Worm (Caenorhabditis elegans) whole organism, young adult: ENCODE measurements around the gene tag-307.
"Not testable (repeated sequence)": the region's sequence is repeated elsewhere in the genome, so short reads cannot be mapped to it uniquely, and the experiment has no call there.

Source experiments
- B0019.2 ChIP-seq: fragments of 200-800 bp; sonication (Bioruptor generic); conservative IDR thresholded peaks from 2 replicates; pipeline ENCODE4 v1.3.6; 2022; ENCODE audit warnings: missing genetic modification reagents, missing genetic modification characterization, missing compliant biosample characterization
- B0261.1 ChIP-seq: sonication (generic microtip); optimal IDR thresholded peaks from 2 replicates; lab custom pipeline; 2016; ENCODE audit warnings: mild to moderate bottlenecking, missing genetic modification characterization, moderate library complexity, missing compliant biosample characterization
- C06A6.2 ChIP-seq: fragments of 200-800 bp; sonication (Bioruptor generic); conservative IDR thresholded peaks from 2 replicates; pipeline ENCODE4 v1.3.6; 2022; ENCODE audit warnings: missing genetic modification characterization, missing compliant biosample characterization
- D2030.7 ChIP-seq: fragments of 200-800 bp; sonication (Bioruptor generic); IDR thresholded peaks from 2 replicates; pipeline ENCODE4 v1.3.6; 2022; ENCODE audit warnings: missing genetic modification reagents, missing genetic modification characterization, missing compliant biosample characterization
- F33H1.4 ChIP-seq: fragments of 200-800 bp; sonication (Bioruptor generic); IDR thresholded peaks from 2 replicates; pipeline ENCODE4 v1.3.6; 2022; ENCODE audit warnings: missing genetic modification reagents, missing genetic modification characterization, missing compliant biosample characterization
- F39B2.1 ChIP-seq: fragments of 200-800 bp; sonication (Bioruptor generic); IDR thresholded peaks from 2 replicates; pipeline ENCODE4 v1.3.6; 2022; ENCODE audit warnings: missing genetic modification reagents, missing genetic modification characterization, missing compliant biosample characterization
- F49E8.2 ChIP-seq: sonication (generic microtip); optimal IDR thresholded peaks from 3 replicates; lab custom pipeline; 2017; ENCODE audit warnings: missing genetic modification characterization, mild to moderate bottlenecking, missing compliant biosample characterization, antibody characterized with exemption, moderate library complexity; ENCODE audit not compliant: insufficient read depth
- F57A8.1 ChIP-seq: fragments of 200-800 bp; sonication (Bioruptor generic); optimal IDR thresholded peaks from 2 replicates; lab custom pipeline; 2018; ENCODE audit warnings: mild to moderate bottlenecking, missing genetic modification characterization, moderate library complexity, missing compliant biosample characterization
- K12H6.12 ChIP-seq: fragments of 200-800 bp; sonication (Bioruptor generic); optimal IDR thresholded peaks from 2 replicates; lab custom pipeline; 2018; ENCODE audit warnings: mild to moderate bottlenecking, missing genetic modification characterization, missing compliant biosample characterization
- Y56A3A.18 ChIP-seq: fragments of 200-800 bp; sonication (Bioruptor generic); IDR thresholded peaks from 2 replicates; pipeline ENCODE4 v1.3.6; 2022; ENCODE audit warnings: missing genetic modification reagents, missing genetic modification characterization, missing compliant biosample characterization
- ceh-91 ChIP-seq: fragments of 200-800 bp; sonication (Bioruptor generic); IDR thresholded peaks from 2 replicates; pipeline ENCODE4 v1.3.6; 2022; ENCODE audit warnings: missing genetic modification reagents, missing genetic modification characterization, missing compliant biosample characterization
- dox-1 ChIP-seq: fragments of 200-800 bp; sonication (Bioruptor generic); IDR thresholded peaks from 2 replicates; pipeline ENCODE4 v1.3.6; 2022; ENCODE audit warnings: missing genetic modification reagents, missing genetic modification characterization, missing compliant biosample characterization
- ekl-4 ChIP-seq: fragments of 200-800 bp; sonication (Bioruptor generic); IDR thresholded peaks from 2 replicates; pipeline ENCODE4 v1.3.6; 2022; ENCODE audit warnings: missing genetic modification reagents, missing genetic modification characterization, missing compliant biosample characterization
- hmg-1.2 ChIP-seq: fragments of 200-800 bp; sonication (Bioruptor generic); IDR thresholded peaks from 2 replicates; pipeline ENCODE4 v1.3.6; 2022; ENCODE audit warnings: missing genetic modification reagents, missing genetic modification characterization, missing compliant biosample characterization
- hrde-1 ChIP-seq: sonication (generic microtip); optimal IDR thresholded peaks from 2 replicates; lab custom pipeline; 2016; ENCODE audit warnings: missing genetic modification characterization, mild to moderate bottlenecking, missing compliant biosample characterization, moderate library complexity, missing genotype, missing genetic modification reagents, borderline replicate concordance
- hsf-1 ChIP-seq: fragments of 200-800 bp; sonication (Bioruptor generic); IDR thresholded peaks from 2 replicates; pipeline ENCODE4 v1.3.6; 2022; ENCODE audit warnings: missing genetic modification reagents, missing genetic modification characterization, missing compliant biosample characterization
- lag-1 ChIP-seq: fragments of 200-800 bp; sonication (Bioruptor generic); IDR thresholded peaks from 2 replicates; pipeline ENCODE4 v1.3.6; 2022; ENCODE audit warnings: missing genetic modification reagents, missing genetic modification characterization, missing compliant biosample characterization
- let-526 ChIP-seq: fragments of 200-800 bp; sonication (Bioruptor generic); IDR thresholded peaks from 2 replicates; pipeline ENCODE4 v1.3.6; 2022; ENCODE audit warnings: missing genetic modification reagents, missing genetic modification characterization, missing compliant biosample characterization
- lin-26 ChIP-seq: fragments of 200-800 bp; sonication (Bioruptor generic); IDR thresholded peaks from 2 replicates; pipeline ENCODE4 v1.3.6; 2022; ENCODE audit warnings: missing genetic modification reagents, missing genetic modification characterization, missing compliant biosample characterization
- lin-40 ChIP-seq: sonication (generic microtip); optimal IDR thresholded peaks from 2 replicates; lab custom pipeline; 2016; ENCODE audit warnings: missing genetic modification characterization, mild to moderate bottlenecking, missing compliant biosample characterization, missing genotype, missing genetic modification reagents
- lsy-27 ChIP-seq: sonication (generic microtip); optimal IDR thresholded peaks from 2 replicates; lab custom pipeline; 2017; ENCODE audit warnings: missing genetic modification characterization, mild to moderate bottlenecking, missing compliant biosample characterization, antibody characterized with exemption, missing genotype, borderline replicate concordance; ENCODE audit not compliant: insufficient read depth
- madf-10 ChIP-seq: sonication (generic microtip); optimal IDR thresholded peaks from 2 replicates; lab custom pipeline; 2016; ENCODE audit warnings: mild to moderate bottlenecking, missing genetic modification characterization, missing compliant biosample characterization
- madf-6 ChIP-seq: fragments of 200-800 bp; sonication (Bioruptor generic); IDR thresholded peaks from 2 replicates; pipeline ENCODE4 v1.3.6; 2022; ENCODE audit warnings: missing genetic modification reagents, missing genetic modification characterization, missing compliant biosample characterization
- mcd-1 ChIP-seq: fragments of 200-800 bp; sonication (Bioruptor generic); IDR thresholded peaks from 2 replicates; pipeline ENCODE4 v1.3.6; 2022; ENCODE audit warnings: missing genetic modification reagents, missing genetic modification characterization, missing compliant biosample characterization
- mel-28 ChIP-seq: sonication (generic microtip); optimal IDR thresholded peaks from 2 replicates; lab custom pipeline; 2016; ENCODE audit warnings: borderline replicate concordance, mild to moderate bottlenecking, missing genetic modification characterization, missing compliant biosample characterization
- mes-4 ChIP-seq: sonication (generic microtip); optimal IDR thresholded peaks from 2 replicates; lab custom pipeline; 2016; ENCODE audit warnings: missing genotype, missing genetic modification characterization, missing compliant biosample characterization
- nhr-90 ChIP-seq: sonication (generic microtip); optimal IDR thresholded peaks from 2 replicates; lab custom pipeline; 2016; ENCODE audit warnings: missing genotype, mild to moderate bottlenecking, missing genetic modification characterization, missing compliant biosample characterization
- rec-8 ChIP-seq, 2 experiments: sonication (generic microtip); optimal IDR thresholded peaks; 2 replicates each; lab custom pipeline; 2016; ENCODE audit warnings: mild to moderate bottlenecking in 2 of 2, missing genetic modification characterization in 2 of 2, missing genetic modification reagents in 2 of 2, missing genotype in 2 of 2, missing biosample characterization in 1 of 2, missing compliant biosample characterization in 1 of 2, moderate library complexity in 1 of 2
- rpc-1 ChIP-seq, 2 experiments: fragments of 150-350 bp in 1 of 2; sonication (generic microtip) in 1 of 2; optimal IDR thresholded peaks; 2 replicates each; lab custom pipeline; 2014 to 2018; ENCODE audit warnings: missing biosample characterization in 1 of 2, missing genetic modification characterization in 1 of 2, missing genetic modification reagents in 1 of 2, missing genotype in 1 of 2
- tbp1 ChIP-seq: fragments of 200-800 bp; sonication (Bioruptor generic); optimal IDR thresholded peaks from 2 replicates; lab custom pipeline; 2018; ENCODE audit warnings: mild to moderate bottlenecking, missing genetic modification characterization, missing compliant biosample characterization
- zim-3 ChIP-seq: sonication (generic microtip); optimal IDR thresholded peaks from 2 replicates; lab custom pipeline; 2017; ENCODE audit warnings: mild to moderate bottlenecking, missing genetic modification characterization, moderate library complexity, missing compliant biosample characterization
- ztf-18 ChIP-seq: sonication (generic microtip); optimal IDR thresholded peaks from 2 replicates; lab custom pipeline; 2016; ENCODE audit warnings: missing genotype, mild to moderate bottlenecking, missing genetic modification characterization, missing compliant biosample characterization
- ztf-26 ChIP-seq: sonication (generic microtip); optimal IDR thresholded peaks from 2 replicates; lab custom pipeline; 2017; ENCODE audit warnings: missing genetic modification characterization, missing compliant biosample characterization
- ztf-3 ChIP-seq: fragments of 200-800 bp; sonication (Bioruptor generic); optimal IDR thresholded peaks from 2 replicates; lab custom pipeline; 2018; ENCODE audit warnings: mild to moderate bottlenecking, missing genetic modification characterization, missing compliant biosample characterization

tag-307 gene

DNA sequence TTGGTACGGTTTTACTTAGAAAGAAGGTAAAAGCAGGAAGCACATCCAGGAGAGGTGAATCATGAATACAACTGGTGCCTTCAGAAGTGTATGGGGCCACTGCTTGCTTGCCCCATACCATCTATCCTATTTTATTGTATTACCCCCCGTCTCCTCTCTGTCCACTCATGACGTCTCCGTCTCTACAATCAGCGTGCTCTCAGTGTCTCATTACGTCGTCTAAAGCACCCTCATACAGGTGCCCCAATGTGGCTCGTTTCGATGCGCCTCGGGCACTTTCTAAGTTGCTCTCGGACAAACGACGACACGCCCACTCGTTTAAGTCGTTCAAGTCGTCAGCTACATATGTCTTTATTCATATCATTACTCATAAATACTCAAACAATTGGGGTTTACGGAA, 33.0 kb downstream of the tag-307 start:
- TF ChIP-seq ceh-91 (GFP tag; lab: Robert Waterston, UW) (no peak), tbp1 (GFP tag; lab: Kevin White, UChicago) (peak; percentile 30), F57A8.1 (GFP tag; lab: Kevin White, UChicago) (no peak), madf-6 (GFP tag; lab: Robert Waterston, UW) (peak; percentile 49), hrde-1 (tag; lab: Kevin White, UChicago) (peak; percentile 61), hsf-1 (peak; percentile 65; the same call in 1 of the 2 replicates), ekl-4 (GFP tag; lab: Robert Waterston, UW) (0 out of 2 replicates have a peak, but pooled peaks have one; percentile 15), ztf-18 (peak; percentile 3)

DNA sequence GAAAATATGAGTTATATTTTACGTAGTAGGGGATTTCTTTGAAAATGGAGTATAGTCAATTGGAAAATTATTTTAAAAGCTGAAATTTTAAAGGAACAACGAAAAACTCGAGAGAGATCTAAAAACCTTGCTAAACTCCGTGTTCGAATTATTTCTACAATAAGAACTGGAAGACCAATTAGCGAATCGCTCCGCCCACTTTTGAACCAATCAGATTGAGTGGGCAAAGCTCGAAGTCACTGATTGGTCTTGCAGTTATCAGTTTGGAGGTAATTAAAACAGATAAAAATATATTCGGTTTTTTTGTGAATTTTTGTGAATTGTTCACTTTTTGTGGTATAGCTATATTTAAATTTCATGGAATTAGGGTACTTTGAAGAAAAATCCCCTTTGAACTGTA, 33.8 kb downstream of the tag-307 start:
- no peak for TF ChIP-seq F49E8.2 (tag; lab: Kevin White, UChicago)
- no peak for TF ChIP-seq rec-8 (tag; optimal IDR thresholded peaks at IDR 0.05; lab: Kevin White, UChicago)
- no peak for TF ChIP-seq ztf-26 (tag; lab: Kevin White, UChicago)
- TF ChIP-seq Y56A3A.18, result no peak
- no peak for TF ChIP-seq dox-1 (GFP tag; lab: Robert Waterston, UW)

- TF ChIP-seq tbp1 (GFP tag; lab: Kevin White, UChicago), result peak; percentile 39
- TF ChIP-seq lin-26 (GFP tag; lab: Robert Waterston, UW), result peak; percentile 74; the same call in 1 of the 2 replicates
- TF ChIP-seq rpc-1 (optimal IDR thresholded peaks at IDR 0.05; lab: Kevin White, UChicago), result not testable (repeated sequence)
- TF ChIP-seq rpc-1 (tag; optimal IDR thresholded peaks at IDR 0.05; lab: Kevin White, UChicago), result peak; percentile 44
- TF ChIP-seq B0261.1 (tag; lab: Kevin White, UChicago), result peak; percentile 43
These were observed 35.9 kb downstream of the tag-307 start for ce11 chrIII:7821130-7821529.

ce11 chrIII:7819866-7820265, 37.2 kb downstream of the tag-307 start:
- TF ChIP-seq nhr-90 (no peak), mel-28 (tag; lab: Kevin White, UChicago) (no peak), rpc-1 (optimal IDR thresholded peaks at IDR 0.05; lab: Kevin White, UChicago) (no peak), rpc-1 (tag; optimal IDR thresholded peaks at IDR 0.05; lab: Kevin White, UChicago) (no peak), F57A8.1 (GFP tag; lab: Kevin White, UChicago) (no peak), lsy-27 (tag; lab: Kevin White, UChicago) (no peak)

DNA sequence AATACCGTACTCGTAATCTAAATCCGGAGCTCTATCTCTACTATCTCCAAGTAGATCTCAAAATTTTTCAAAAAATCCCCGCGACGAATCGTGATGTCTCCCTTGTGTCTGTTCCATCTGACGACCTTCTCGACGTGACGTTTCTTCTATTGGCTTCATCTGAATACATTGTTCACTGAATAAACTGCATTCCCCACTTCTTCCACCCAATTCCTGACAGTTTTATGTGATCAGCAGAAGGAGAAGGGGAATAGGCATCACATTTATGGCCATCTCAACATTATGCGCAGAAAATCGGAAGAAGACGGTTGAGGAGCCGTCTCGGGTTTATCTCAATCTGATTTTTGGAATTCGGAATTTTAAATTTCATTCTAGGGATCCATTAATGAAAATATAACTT, 38.1 kb downstream of the tag-307 start:
- no peak for TF ChIP-seq K12H6.12 (tag; lab: Kevin White, UChicago)
- TF ChIP-seq mcd-1, result no peak
- TF ChIP-seq D2030.7 (GFP tag; lab: Robert Waterston, UW), result no peak
- TF ChIP-seq zim-3 (tag; lab: Kevin White, UChicago), result no peak
- no peak for TF ChIP-seq C06A6.2 (GFP tag; lab: Robert Waterston, UW)
- no peak for TF ChIP-seq let-526 (GFP tag; lab: Robert Waterston, UW)
- TF ChIP-seq lag-1 (GFP tag; lab: Robert Waterston, UW), result no peak
- no peak for TF ChIP-seq F33H1.4 (GFP tag; lab: Robert Waterston, UW)
- no peak for TF ChIP-seq mes-4
- TF ChIP-seq B0019.2, result no peak
- no peak for TF ChIP-seq ztf-3
- no peak for TF ChIP-seq hsf-1
- no peak for TF ChIP-seq lin-40 (tag; lab: Kevin White, UChicago)
- TF ChIP-seq F39B2.1 (GFP tag; lab: Robert Waterston, UW), result no peak
- no peak for TF ChIP-seq hmg-1.2
- no peak for TF ChIP-seq madf-10 (tag; lab: Kevin White, UChicago)
- TF ChIP-seq, all 124 proteins: peak for 0
